Worm (Caenorhabditis elegans) whole organism, early embryonic: ENCODE data around the gene Y43F8A.1.

Experiments used
- B0310.2 ChIP-seq: sonication (generic microtip); optimal IDR thresholded peaks from 2 replicates; lab custom pipeline; 2016; ENCODE audit warnings: mild to moderate bottlenecking, missing genetic modification characterization, missing compliant biosample characterization
- ama-1 ChIP-seq: fragments of 150-350 bp; optimal IDR thresholded peaks from 2 replicates; lab custom pipeline; 2014
- ets-7 ChIP-seq: sonication (generic microtip); optimal IDR thresholded peaks from 2 replicates; lab custom pipeline; 2016; ENCODE audit warnings: missing genotype, missing genetic modification characterization, missing compliant biosample characterization
- flt-1 ChIP-seq: fragments of 200-800 bp; sonication (Bioruptor generic); IDR thresholded peaks from 2 replicates; pipeline ENCODE4 v1.3.6; 2022; ENCODE audit warnings: missing genetic modification characterization, missing compliant biosample characterization
- hmbx-1 ChIP-seq: sonication (generic microtip); optimal IDR thresholded peaks from 2 replicates; lab custom pipeline; 2016; ENCODE audit warnings: mild to moderate bottlenecking, missing genetic modification characterization, missing compliant biosample characterization
- hnd-1 ChIP-seq: sonication (generic microtip); optimal IDR thresholded peaks from 2 replicates; lab custom pipeline; 2016; ENCODE audit warnings: missing genetic modification characterization, missing compliant biosample characterization
- tbx-11 ChIP-seq: fragments of 200-800 bp; sonication (Bioruptor generic); IDR thresholded peaks from 2 replicates; pipeline ENCODE4 v1.3.6; 2022; ENCODE audit warnings: missing genetic modification characterization, missing compliant biosample characterization
- tbx-37 ChIP-seq: fragments of 200-800 bp; sonication (Bioruptor generic); conservative IDR thresholded peaks from 2 replicates; pipeline ENCODE4 v1.3.6; 2022; ENCODE audit warnings: missing genetic modification reagents, missing genetic modification characterization, missing compliant biosample characterization

- TF ChIP-seq B0310.2 (no peak), hmbx-1 (no peak), ama-1 (lab: Kevin White, UChicago) (no peak), flt-1 (GFP tag; lab: Robert Waterston, UW) (no peak), hnd-1 (no peak), tbx-11 (GFP tag; lab: Robert Waterston, UW) (no peak), ets-7 (tag; lab: Kevin White, UChicago) (no peak), tbx-37 (GFP tag; lab: Robert Waterston, UW) (no peak)
Measured at ce11 chrV:19402855-19403254, 32.6 kb downstream of the Y43F8A.1 start, which contains the start of gene C25F9.12.
